Fruit fly (Drosophila melanogaster) whole organism, adult: ENCODE data around the gene CG3982.

Experiments used
- CG11617 ChIP-seq: fragments of 200-800 bp; sonication (Bioruptor generic); optimal IDR thresholded peaks from 2 replicates; lab custom pipeline; 2017; ENCODE audit warnings: mild to moderate bottlenecking, missing biosample characterization, missing genetic modification reagents, missing genetic modification characterization
- CG12768 ChIP-seq: fragments of 200-800 bp; sonication (Bioruptor generic); optimal IDR thresholded peaks from 2 replicates; lab custom pipeline; 2017; ENCODE audit warnings: missing biosample characterization, missing genetic modification characterization, mild to moderate bottlenecking, moderate library complexity, missing genetic modification reagents
- CG14711 ChIP-seq: fragments of 200-800 bp; sonication (Bioruptor generic); optimal IDR thresholded peaks from 2 replicates; lab custom pipeline; 2018; ENCODE audit warnings: missing biosample characterization, mild to moderate bottlenecking, missing genetic modification characterization, moderate library complexity
- CG1620 ChIP-seq: fragments of 200-800 bp; sonication (Bioruptor generic); optimal IDR thresholded peaks from 2 replicates; lab custom pipeline; 2016; ENCODE audit warnings: missing biosample characterization, missing genetic modification characterization
- CG33017 ChIP-seq: fragments of 200-800 bp; sonication (Bioruptor generic); optimal IDR thresholded peaks from 2 replicates; lab custom pipeline; 2018; ENCODE audit warnings: missing biosample characterization, mild to moderate bottlenecking, missing genetic modification characterization, moderate library complexity
- CG5204 ChIP-seq: fragments of 200-800 bp; sonication (Bioruptor generic); optimal IDR thresholded peaks from 2 replicates; lab custom pipeline; 2016; ENCODE audit warnings: missing biosample characterization, missing genetic modification characterization
- CG7045 ChIP-seq: fragments of 200-800 bp; sonication (Bioruptor generic); optimal IDR thresholded peaks from 2 replicates; lab custom pipeline; 2017; ENCODE audit warnings: missing biosample characterization, mild to moderate bottlenecking, missing genetic modification characterization
- CG7101 ChIP-seq: fragments of 200-800 bp; sonication (Bioruptor generic); optimal IDR thresholded peaks from 2 replicates; lab custom pipeline; 2018; ENCODE audit warnings: missing biosample characterization, mild to moderate bottlenecking, missing genetic modification characterization, moderate library complexity
- Clk ChIP-seq: fragments of 200-800 bp; sonication (Bioruptor generic); optimal IDR thresholded peaks from 2 replicates; lab custom pipeline; 2017; ENCODE audit warnings: missing biosample characterization, missing genetic modification characterization
- Crg-1 ChIP-seq: fragments of 200-800 bp; sonication (Bioruptor generic); optimal IDR thresholded peaks from 2 replicates; lab custom pipeline; 2016; ENCODE audit warnings: missing biosample characterization, missing genetic modification characterization
- Hr96 ChIP-seq: fragments of 200-800 bp; sonication (Bioruptor generic); optimal IDR thresholded peaks from 2 replicates; lab custom pipeline; 2016; ENCODE audit warnings: missing biosample characterization, missing genetic modification characterization
- Mnt ChIP-seq: fragments of 200-800 bp; sonication (Bioruptor generic); optimal IDR thresholded peaks from 2 replicates; lab custom pipeline; 2016; ENCODE audit warnings: missing biosample characterization, mild to moderate bottlenecking, missing genetic modification characterization
- bab1 ChIP-seq: fragments of 200-800 bp; sonication (Bioruptor generic); optimal IDR thresholded peaks from 3 replicates; lab custom pipeline; 2019; ENCODE audit warnings: missing biosample characterization, mild to moderate bottlenecking, missing genetic modification characterization, moderate library complexity
- cic ChIP-seq: fragments of 200-800 bp; sonication (Bioruptor generic); optimal IDR thresholded peaks from 2 replicates; lab custom pipeline; 2017; ENCODE audit warnings: missing biosample characterization, mild to moderate bottlenecking, missing genetic modification characterization, moderate library complexity
- cnc ChIP-seq, 2 experiments: fragments of >200 bp; optimal IDR thresholded peaks; 2 replicates each; lab custom pipeline; 2017
- kay ChIP-seq: fragments of 200-800 bp; sonication (Bioruptor generic); peaks from one replicate; lab custom pipeline; 2016; ENCODE audit warnings: missing biosample characterization, missing genetic modification characterization, borderline replicate concordance
- ovo ChIP-seq: fragments of 200-800 bp; sonication (Bioruptor generic); optimal IDR thresholded peaks from 2 replicates; lab custom pipeline; 2016; ENCODE audit warnings: missing biosample characterization, missing genetic modification characterization
- pad ChIP-seq: fragments of 200-800 bp; sonication (Bioruptor generic); optimal IDR thresholded peaks from 3 replicates; lab custom pipeline; 2017; ENCODE audit warnings: missing biosample characterization, missing genetic modification characterization, mild to moderate bottlenecking, moderate library complexity, missing genetic modification reagents
- tj ChIP-seq: fragments of 200-800 bp; sonication (Bioruptor generic); optimal IDR thresholded peaks from 3 replicates; lab custom pipeline; 2017; ENCODE audit warnings: missing biosample characterization, mild to moderate bottlenecking, missing genetic modification characterization, moderate library complexity
- toe ChIP-seq: fragments of 200-800 bp; sonication (Bioruptor generic); optimal IDR thresholded peaks from 2 replicates; lab custom pipeline; 2016; ENCODE audit warnings: missing biosample characterization, missing genetic modification characterization

CG3982 gene

DNA sequence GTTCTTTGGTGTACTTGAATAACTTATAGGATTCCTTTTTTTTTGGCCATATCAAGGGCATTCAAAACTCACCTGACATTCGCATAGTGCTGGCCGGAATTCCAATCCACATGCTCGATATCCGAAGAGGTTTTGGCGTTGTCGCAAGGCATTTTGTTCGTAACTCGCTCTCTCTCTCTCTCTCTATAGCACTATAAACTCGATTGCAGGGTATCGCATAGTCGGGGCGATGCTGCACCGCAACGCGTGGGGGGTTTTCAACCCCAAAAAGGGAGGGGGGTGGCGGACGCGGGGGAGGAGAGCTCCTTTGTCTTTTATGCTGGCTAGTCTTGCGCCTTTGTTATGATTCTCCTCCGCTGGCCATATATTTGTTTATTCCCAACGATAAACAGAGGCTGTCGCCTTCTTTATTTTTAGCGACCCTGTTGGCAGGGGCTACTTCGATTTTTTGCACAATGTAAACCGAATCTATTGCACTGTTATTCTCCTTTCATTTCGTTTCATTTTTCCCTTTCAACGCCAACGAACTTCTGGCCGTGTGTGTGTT, 18.7 kb downstream of the CG3982 start:
- TF ChIP-seq CG5204 (GFP tag; lab: Kevin White, UChicago) = no peak
- TF ChIP-seq CG7045 (GFP tag; lab: Kevin White, UChicago) = peak; percentile 45

DNA sequence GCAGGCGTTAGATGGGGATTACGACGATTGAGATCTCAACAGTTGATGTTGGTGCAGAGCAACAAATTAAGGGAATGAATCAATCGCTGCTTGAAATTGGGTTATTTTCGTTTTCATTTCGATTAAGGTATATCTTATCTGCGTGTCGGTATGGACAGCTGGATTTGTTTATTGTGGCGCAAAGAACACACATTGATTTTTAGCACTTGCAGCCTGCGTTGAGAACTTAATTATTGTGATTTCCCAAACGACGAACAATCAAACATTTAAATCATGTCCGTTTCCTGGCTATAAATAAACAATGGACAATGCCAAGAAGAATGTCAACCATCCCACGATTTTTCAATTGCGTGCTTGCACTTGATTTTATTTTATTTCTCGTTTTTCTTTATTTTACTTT, 19.2 kb downstream of the CG3982 start:
- no peak for TF ChIP-seq tj (GFP tag; lab: Kevin White, UChicago)
- no peak for TF ChIP-seq CG5204 (GFP tag; lab: Kevin White, UChicago)
- no peak for TF ChIP-seq kay (GFP tag; lab: Kevin White, UChicago)

DNA sequence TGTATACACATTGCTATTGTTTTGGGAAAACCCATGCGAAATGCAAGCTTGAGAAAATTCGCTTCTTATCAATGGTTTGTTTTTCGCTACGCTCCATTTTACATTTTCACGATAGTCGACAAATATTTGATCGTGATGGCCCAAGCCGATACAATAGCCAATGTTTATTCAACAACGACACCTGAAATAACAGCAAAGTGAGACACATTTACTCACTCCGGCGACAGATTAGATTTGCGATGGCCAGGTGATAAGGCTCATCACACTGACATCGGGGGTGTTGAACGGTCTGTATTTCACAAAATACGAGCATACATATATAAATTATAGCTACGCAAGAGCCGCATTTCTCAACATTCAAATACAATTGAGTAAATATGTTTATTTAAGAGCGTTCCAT, 20.0 kb downstream of the CG3982 start:
- TF ChIP-seq kay (GFP tag; lab: Kevin White, UChicago) (peak; percentile 92), Mnt (GFP tag; lab: Kevin White, UChicago) (peak; percentile 77), tj (GFP tag; lab: Kevin White, UChicago) (no peak), CG33017 (tag; lab: Kevin White, UChicago) (peak; percentile 76), cic (peak; percentile 92), CG12768 (GFP tag; lab: Kevin White, UChicago) (peak; percentile 94), CG11617 (GFP tag; lab: Kevin White, UChicago) (peak; percentile 72), cnc (optimal IDR thresholded peaks at IDR 0.05; lab: Kevin White, UChicago) (no peak), ovo (peak; percentile 93), Clk (peak; percentile 72), CG5204 (GFP tag; lab: Kevin White, UChicago) (no peak), Hr96 (GFP tag; lab: Kevin White, UChicago) (no peak), bab1 (GFP tag; lab: Kevin White, UChicago) (peak; percentile 57), Crg-1 (peak; percentile 86), pad (GFP tag; lab: Kevin White, UChicago) (peak; percentile 74), CG14711 (tag; lab: Kevin White, UChicago) (peak; percentile 68), CG7101 (tag; lab: Kevin White, UChicago) (peak; percentile 88), toe (GFP tag; lab: Kevin White, UChicago) (peak; percentile 36), CG1620 (GFP tag; lab: Kevin White, UChicago) (peak; percentile 69), CG7045 (GFP tag; lab: Kevin White, UChicago) (peak; percentile 92)

DNA sequence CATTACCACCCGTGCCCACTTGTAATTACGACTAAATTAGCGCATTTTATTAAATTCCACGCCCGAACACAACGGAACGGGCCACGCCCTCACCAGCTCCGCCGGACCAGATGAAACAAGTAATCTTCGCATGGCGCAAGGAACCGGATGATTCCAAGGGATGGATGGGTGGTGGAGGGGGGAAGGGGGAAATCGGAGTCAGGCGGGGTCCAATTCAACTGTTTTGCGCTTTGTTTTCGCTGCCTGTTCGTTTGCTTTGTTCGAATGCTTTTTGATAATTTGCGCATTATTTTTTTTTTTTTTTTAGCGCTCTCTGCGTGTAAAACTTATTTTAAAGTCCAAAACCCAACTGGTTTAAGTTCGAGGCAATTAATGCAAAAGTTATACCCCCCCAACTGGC, 20.5 kb downstream of the CG3982 start:
- TF ChIP-seq tj (GFP tag; lab: Kevin White, UChicago) (peak; percentile 37), Mnt (GFP tag; lab: Kevin White, UChicago) (no peak), CG33017 (tag; lab: Kevin White, UChicago) (no peak)

DNA sequence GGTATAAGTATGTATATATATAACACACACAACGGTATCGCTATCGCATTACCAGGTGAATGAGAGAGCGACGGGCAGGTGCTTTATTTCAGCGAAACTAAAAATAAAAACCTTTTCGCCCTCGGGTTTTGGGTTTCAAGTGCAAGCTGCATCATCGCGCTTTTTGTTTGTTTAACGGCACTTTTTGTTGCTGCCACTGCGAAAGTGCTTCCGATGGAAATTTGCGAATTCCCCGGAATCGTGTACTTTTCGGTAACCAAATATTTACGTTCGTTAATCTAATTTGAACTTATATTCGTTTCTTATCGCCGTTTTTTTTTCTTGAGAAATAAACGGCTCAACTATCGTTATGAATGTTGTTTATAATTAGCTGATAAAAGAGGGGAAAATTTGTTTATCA, 21.1 kb downstream of the CG3982 start:
- TF ChIP-seq CG12768 (GFP tag; lab: Kevin White, UChicago) (peak; percentile 49), CG33017 (tag; lab: Kevin White, UChicago) (no peak), Clk (no peak), cic (peak; percentile 76), ovo (peak; percentile 94), toe (GFP tag; lab: Kevin White, UChicago) (no peak), kay (GFP tag; lab: Kevin White, UChicago) (peak; percentile 95), pad (GFP tag; lab: Kevin White, UChicago) (peak; percentile 36), tj (GFP tag; lab: Kevin White, UChicago) (peak; percentile 91), CG7045 (GFP tag; lab: Kevin White, UChicago) (peak; percentile 9)

DNA sequence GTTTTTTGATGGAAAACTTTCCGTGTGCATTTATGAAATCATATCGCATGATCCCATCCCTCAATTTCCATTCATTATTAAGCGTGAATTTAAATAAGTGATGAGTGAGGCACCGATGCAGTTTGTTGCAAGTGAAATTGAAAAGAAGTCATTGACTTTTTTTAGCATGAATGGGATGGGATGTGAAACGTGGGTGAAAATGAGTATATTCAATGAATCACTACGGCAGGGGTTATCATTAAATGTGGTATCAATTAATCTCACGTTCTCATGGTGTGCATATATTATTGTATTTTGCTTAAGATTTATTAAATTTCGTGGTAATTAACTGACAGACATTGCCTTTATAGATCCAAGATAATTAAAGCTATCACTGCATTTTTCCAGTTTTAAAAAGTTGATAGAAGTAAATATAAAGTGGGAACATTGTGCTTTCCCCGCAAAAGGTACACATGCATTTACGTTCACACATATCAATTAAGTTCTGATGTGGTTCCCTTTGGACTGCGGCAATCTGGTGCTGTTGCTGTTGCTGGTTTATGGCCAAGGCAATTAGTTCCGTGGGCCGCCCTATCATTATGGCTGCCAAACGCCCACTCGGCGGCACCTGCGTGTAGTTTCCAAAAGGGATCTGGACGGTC, 25.7 kb downstream of the CG3982 start:
- TF ChIP-seq CG7101 (tag; lab: Kevin White, UChicago) (no peak), CG12768 (GFP tag; lab: Kevin White, UChicago) (peak; percentile 20), bab1 (GFP tag; lab: Kevin White, UChicago) (no peak), CG14711 (tag; lab: Kevin White, UChicago) (no peak), toe (GFP tag; lab: Kevin White, UChicago) (no peak), CG7045 (GFP tag; lab: Kevin White, UChicago) (peak; percentile 33), CG1620 (GFP tag; lab: Kevin White, UChicago) (no peak), Clk (no peak), kay (GFP tag; lab: Kevin White, UChicago) (peak; percentile 84), Crg-1 (no peak), tj (GFP tag; lab: Kevin White, UChicago) (peak; percentile 34), Hr96 (GFP tag; lab: Kevin White, UChicago) (no peak), cic (peak; percentile 70), pad (GFP tag; lab: Kevin White, UChicago) (no peak), CG5204 (GFP tag; lab: Kevin White, UChicago) (no peak)
